Worm (Caenorhabditis elegans): ENCODE measurements around the gene xtr-2.

ce11 chrX:12275577-12275976, 39.8 kb upstream of the xtr-2 start, which contains the start of gene C04B4.6:
- TF ChIP-seq aly-2 (tag; optimal IDR thresholded peaks at IDR 0.05), result no peak
- TF ChIP-seq ztf-11 (tag; optimal IDR thresholded peaks at IDR 0.05), result no peak
- TF ChIP-seq ZK546.5 (tag; optimal IDR thresholded peaks at IDR 0.05), result no peak
- TF ChIP-seq crh-2 (tag; optimal IDR thresholded peaks at IDR 0.05), result no peak
- no peak for TF ChIP-seq nhr-12 (tag; optimal IDR thresholded peaks at IDR 0.05)

Data from whole organism, L2 larva.